Fruit fly (Drosophila melanogaster) whole organism, embryonic: ENCODE measurements around the gene Stt3B.

Experiments used
- Bgb ChIP-seq: fragments of 200-800 bp; sonication (Bioruptor generic); IDR thresholded peaks from 2 replicates; pipeline ENCODE4 v1.3.6; 2022; ENCODE audit warnings: missing biosample characterization, missing genetic modification characterization; ENCODE audit not compliant: partially characterized antibody
- CG10267 ChIP-seq: fragments of 200-800 bp; sonication (Bioruptor generic); optimal IDR thresholded peaks from 2 replicates; lab custom pipeline; 2018; ENCODE audit warnings: missing biosample characterization, mild to moderate bottlenecking, missing genetic modification characterization, moderate library complexity
- CG10959 ChIP-seq: fragments of 200-800 bp; sonication (Bioruptor generic); IDR thresholded peaks from 2 replicates; pipeline ENCODE4 v1.3.6; 2022; ENCODE audit warnings: missing biosample characterization, missing genetic modification characterization
- CG12219 ChIP-seq: fragments of 200-800 bp; sonication (Bioruptor generic); optimal IDR thresholded peaks from 3 replicates; lab custom pipeline; 2018; ENCODE audit warnings: missing biosample characterization, mild to moderate bottlenecking, missing genetic modification characterization
- CG13424 ChIP-seq: fragments of 200-800 bp; sonication (Bioruptor generic); optimal IDR thresholded peaks from 2 replicates; lab custom pipeline; 2019; ENCODE audit warnings: missing biosample characterization, mild to moderate bottlenecking, missing genetic modification characterization, moderate library complexity
- CG14050 ChIP-seq: fragments of 200-800 bp; sonication (Bioruptor generic); IDR thresholded peaks from 3 replicates; pipeline ENCODE4 v1.3.6; 2022; ENCODE audit warnings: missing biosample characterization, missing genetic modification characterization
- CG14965 ChIP-seq: fragments of 200-800 bp; sonication (Bioruptor generic); optimal IDR thresholded peaks from 2 replicates; lab custom pipeline; 2016; ENCODE audit warnings: missing biosample characterization, missing genetic modification characterization, borderline replicate concordance
- CG1603 ChIP-seq: fragments of 200-800 bp; sonication (Bioruptor generic); optimal IDR thresholded peaks from 2 replicates; lab custom pipeline; 2019; ENCODE audit warnings: missing biosample characterization, mild to moderate bottlenecking, missing genetic modification characterization, moderate library complexity
- CG1647 ChIP-seq: fragments of 200-800 bp; sonication (Bioruptor generic); optimal IDR thresholded peaks from 3 replicates; lab custom pipeline; 2016; ENCODE audit warnings: missing biosample characterization, missing genetic modification characterization
- CG17802 ChIP-seq: fragments of 200-800 bp; sonication (Bioruptor generic); optimal IDR thresholded peaks from 2 replicates; lab custom pipeline; 2018; ENCODE audit warnings: missing biosample characterization, mild to moderate bottlenecking, missing genetic modification characterization, moderate library complexity
- CG2202 ChIP-seq: fragments of 200-800 bp; sonication (Bioruptor generic); optimal IDR thresholded peaks from 2 replicates; lab custom pipeline; 2018; ENCODE audit warnings: missing biosample characterization, mild to moderate bottlenecking, missing genetic modification characterization
- CG3065 ChIP-seq: fragments of 200-800 bp; sonication (Bioruptor generic); optimal IDR thresholded peaks from 2 replicates; lab custom pipeline; 2016; ENCODE audit warnings: missing biosample characterization, missing genetic modification characterization
- CG3726 ChIP-seq: fragments of 200-800 bp; sonication (Bioruptor generic); IDR thresholded peaks from 3 replicates; pipeline ENCODE4, ENCODE4 v1.3.6; 2022; ENCODE audit warnings: missing biosample characterization, missing genetic modification characterization
- CG3838 ChIP-seq: fragments of 200-800 bp; sonication (Bioruptor generic); optimal IDR thresholded peaks from 3 replicates; lab custom pipeline; 2016; ENCODE audit warnings: missing biosample characterization, missing genetic modification characterization
- CG4360 ChIP-seq: fragments of 200-800 bp; sonication (Bioruptor generic); IDR thresholded peaks from 2 replicates; pipeline ENCODE4 v1.3.6; 2022; ENCODE audit warnings: missing biosample characterization, missing genetic modification characterization
- CG4617 ChIP-seq: fragments of 200-800 bp; sonication (Bioruptor generic); optimal IDR thresholded peaks from 3 replicates; lab custom pipeline; 2016; ENCODE audit warnings: missing biosample characterization, missing genetic modification characterization, borderline replicate concordance
- CG5245 ChIP-seq: fragments of 200-800 bp; sonication (Bioruptor generic); optimal IDR thresholded peaks from 3 replicates; lab custom pipeline; 2016; ENCODE audit warnings: missing biosample characterization, missing genetic modification characterization
- CG6683 ChIP-seq: fragments of 200-800 bp; sonication (Bioruptor generic); optimal IDR thresholded peaks from 2 replicates; lab custom pipeline; 2017; ENCODE audit warnings: missing biosample characterization, mild to moderate bottlenecking, missing genetic modification characterization, missing genetic modification reagents
- CG9797 ChIP-seq: fragments of 200-800 bp; sonication (Bioruptor generic); optimal IDR thresholded peaks from 3 replicates; lab custom pipeline; 2018; ENCODE audit warnings: missing biosample characterization, mild to moderate bottlenecking, missing genetic modification characterization
- CG9817 ChIP-seq: fragments of 200-800 bp; sonication (Bioruptor generic); optimal IDR thresholded peaks from 2 replicates; lab custom pipeline; 2018; ENCODE audit warnings: missing biosample characterization, mild to moderate bottlenecking, missing genetic modification characterization, moderate library complexity
- Ets97D ChIP-seq: fragments of 200-800 bp; sonication (Bioruptor generic); optimal IDR thresholded peaks from 3 replicates; lab custom pipeline; 2016; ENCODE audit warnings: missing biosample characterization, missing genetic modification characterization
- H2.0 ChIP-seq: fragments of 200-800 bp; sonication (Bioruptor generic); IDR thresholded peaks from 2 replicates; pipeline ENCODE4 v1.3.6; 2022; ENCODE audit warnings: missing biosample characterization, missing genetic modification characterization
- HLH54F ChIP-seq: fragments of 200-800 bp; sonication (Bioruptor generic); optimal IDR thresholded peaks from 3 replicates; lab custom pipeline; 2016; ENCODE audit warnings: missing biosample characterization, missing genetic modification characterization
- HmgZ ChIP-seq: fragments of 200-800 bp; sonication (Bioruptor generic); optimal IDR thresholded peaks from 2 replicates; lab custom pipeline; 2018; ENCODE audit warnings: missing biosample characterization, mild to moderate bottlenecking, missing genetic modification characterization
- Hr3 ChIP-seq: fragments of 200-800 bp; sonication (Bioruptor generic); optimal IDR thresholded peaks from 3 replicates; lab custom pipeline; 2016; ENCODE audit warnings: missing biosample characterization, missing genetic modification characterization
- Hr51 ChIP-seq, 2 experiments: fragments of 200-800 bp; sonication (Bioruptor generic); optimal IDR thresholded peaks; 2 replicates in 1 of 2; 3 replicates in 1 of 2; lab custom pipeline; 2016 to 2018; ENCODE audit warnings: missing biosample characterization in 2 of 2, missing genetic modification characterization in 2 of 2, mild to moderate bottlenecking in 1 of 2, moderate library complexity in 1 of 2
- MESR4 ChIP-seq: fragments of 200-800 bp; sonication (Bioruptor generic); optimal IDR thresholded peaks from 2 replicates; lab custom pipeline; 2018; ENCODE audit warnings: missing biosample characterization, mild to moderate bottlenecking, missing genetic modification characterization, moderate library complexity
- PHDP ChIP-seq: fragments of 200-800 bp; sonication (Bioruptor generic); optimal IDR thresholded peaks from 3 replicates; lab custom pipeline; 2018; ENCODE audit warnings: missing biosample characterization, mild to moderate bottlenecking, missing genetic modification characterization, moderate library complexity
- Pdp1 ChIP-seq, 2 experiments: fragments of 200-800 bp; sonication (Bioruptor generic); optimal IDR thresholded peaks; 3 replicates each; lab custom pipeline; 2016; ENCODE audit warnings: missing biosample characterization in 2 of 2, missing genetic modification characterization in 2 of 2, mild to moderate bottlenecking in 1 of 2, moderate library complexity in 1 of 2
- Taf1 ChIP-seq: fragments of 200-800 bp; sonication (Bioruptor generic); IDR thresholded peaks from 2 replicates; pipeline ENCODE4 v1.3.6; 2022; ENCODE audit warnings: missing biosample characterization, missing genetic modification characterization
- Trl ChIP-seq, 3 experiments: fragments of >200 bp in 2 of 3; fragments of 200-800 bp in 1 of 3; sonication (Bioruptor generic) in 1 of 3; optimal IDR thresholded peaks; 2 replicates in 1 of 3; 3 replicates in 2 of 3; lab custom pipeline; 2016 to 2017; ENCODE audit warnings: missing biosample characterization in 1 of 3, missing genetic modification characterization in 1 of 3
- YL-1 ChIP-seq: fragments of 200-800 bp; sonication (Bioruptor generic); optimal IDR thresholded peaks from 3 replicates; lab custom pipeline; 2017; ENCODE audit warnings: missing biosample characterization, mild to moderate bottlenecking, missing genetic modification characterization
- amos ChIP-seq: fragments of 200-800 bp; sonication (Bioruptor generic); IDR thresholded peaks from 2 replicates; pipeline ENCODE4 v1.3.6; 2022; ENCODE audit warnings: missing biosample characterization, missing genetic modification characterization; ENCODE audit not compliant: partially characterized antibody
- ato ChIP-seq: fragments of 200-800 bp; sonication (Bioruptor generic); IDR thresholded peaks from 2 replicates; pipeline ENCODE4 v1.3.6; 2022; ENCODE audit warnings: missing biosample characterization, missing genetic modification characterization; ENCODE audit not compliant: partially characterized antibody
- chn ChIP-seq: fragments of 200-800 bp; sonication (Bioruptor generic); optimal IDR thresholded peaks from 2 replicates; lab custom pipeline; 2016; ENCODE audit warnings: missing biosample characterization, missing genetic modification characterization
- disco-r ChIP-seq: fragments of 200-800 bp; sonication (Bioruptor generic); optimal IDR thresholded peaks from 2 replicates; lab custom pipeline; 2016; ENCODE audit warnings: missing biosample characterization, missing genetic modification characterization
- exex ChIP-seq: fragments of 200-800 bp; sonication (Bioruptor generic); optimal IDR thresholded peaks from 4 replicates; lab custom pipeline; 2018; ENCODE audit warnings: missing biosample characterization, mild to moderate bottlenecking, missing genetic modification characterization, moderate library complexity
- gfzf ChIP-seq: fragments of 200-800 bp; sonication (Bioruptor generic); optimal IDR thresholded peaks from 2 replicates; lab custom pipeline; 2016; ENCODE audit warnings: missing biosample characterization, mild to moderate bottlenecking, missing genetic modification characterization, moderate library complexity
- ham ChIP-seq: fragments of 200-800 bp; sonication (Bioruptor generic); IDR thresholded peaks from 2 replicates; pipeline ENCODE4 v1.3.6; 2022; ENCODE audit warnings: missing biosample characterization, missing genetic modification characterization
- kay ChIP-seq: fragments of 200-800 bp; sonication (Bioruptor generic); optimal IDR thresholded peaks from 2 replicates; lab custom pipeline; 2016; ENCODE audit warnings: missing biosample characterization, missing genetic modification characterization
- kni ChIP-seq: fragments of 200-800 bp; sonication (Bioruptor generic); optimal IDR thresholded peaks from 3 replicates; lab custom pipeline; 2017; ENCODE audit warnings: mild to moderate bottlenecking, missing biosample characterization, missing genetic modification reagents, missing genetic modification characterization
- nerfin-2 ChIP-seq: fragments of 200-800 bp; sonication (Bioruptor generic); IDR thresholded peaks from 2 replicates; pipeline ENCODE4 v1.3.6; 2022; ENCODE audit warnings: missing biosample characterization, missing genetic modification characterization; ENCODE audit not compliant: partially characterized antibody
- nom ChIP-seq: fragments of 200-800 bp; sonication (Bioruptor generic); optimal IDR thresholded peaks from 2 replicates; lab custom pipeline; 2017; ENCODE audit warnings: missing biosample characterization, missing genetic modification characterization, mild to moderate bottlenecking, moderate library complexity, missing genetic modification reagents
- org-1 ChIP-seq: fragments of 200-800 bp; sonication (Bioruptor generic); optimal IDR thresholded peaks from 2 replicates; lab custom pipeline; 2017; ENCODE audit warnings: missing biosample characterization, missing genetic modification characterization
- sens ChIP-seq: fragments of 200-800 bp; sonication (Bioruptor generic); peaks from one replicate; lab custom pipeline; 2016; ENCODE audit warnings: missing biosample characterization, missing genetic modification characterization
- slou ChIP-seq: fragments of 200-800 bp; sonication (Bioruptor generic); optimal IDR thresholded peaks from 3 replicates; lab custom pipeline; 2016; ENCODE audit warnings: missing biosample characterization, missing genetic modification characterization
- sug ChIP-seq: fragments of 200-800 bp; optimal IDR thresholded peaks from 2 replicates; lab custom pipeline; 2019; ENCODE audit warnings: missing biosample characterization, mild to moderate bottlenecking, missing genetic modification characterization, moderate library complexity
- tgo ChIP-seq: fragments of 200-800 bp; sonication (Bioruptor generic); IDR thresholded peaks from 3 replicates; pipeline ENCODE4 v1.3.6; 2022; ENCODE audit warnings: missing biosample characterization, missing genetic modification characterization
- vvl ChIP-seq: fragments of 200-800 bp; sonication (Bioruptor generic); IDR thresholded peaks from 2 replicates; pipeline ENCODE4 v1.3.6; 2022; ENCODE audit warnings: missing biosample characterization, missing genetic modification characterization

The Stt3B gene

dm6 chr3R:25044816-25045551 lies 24.5 kb downstream of the Stt3B start, which contains the start of gene 5PtaseI (continued):
- TF ChIP-seq vvl (peak; percentile 38), MESR4 (GFP tag; lab: Kevin White, UChicago) (peak; percentile 72), CG14965 (GFP tag; lab: Kevin White, UChicago) (no peak), disco-r (GFP tag; lab: Kevin White, UChicago) (no peak), CG2202 (tag; lab: Kevin White, UChicago) (no peak), slou (GFP tag; lab: Kevin White, UChicago) (no peak), PHDP (tag; lab: Kevin White, UChicago) (no peak), CG10267 (tag; lab: Kevin White, UChicago) (peak; percentile 9), H2.0 (no peak), HmgZ (tag; lab: Kevin White, UChicago) (peak; percentile 28), CG9797 (peak; percentile 57), CG6683 (GFP tag; lab: Kevin White, UChicago) (no peak), sug (tag; lab: Kevin White, UChicago) (peak; percentile 50), ato (GFP tag; lab: Robert Waterston, UW) (no peak), CG4360 (GFP tag; lab: Robert Waterston, UW) (0 out of 2 replicates have a peak, but pooled peaks have one; percentile 19), gfzf (GFP tag; lab: Kevin White, UChicago) (peak; percentile 73), org-1 (GFP tag; lab: Kevin White, UChicago) (no peak), YL-1 (peak; percentile 51), Ets97D (GFP tag; lab: Kevin White, UChicago) (peak; percentile 81), kay (GFP tag; lab: Kevin White, UChicago) (no peak), CG4617 (GFP tag; lab: Kevin White, UChicago) (peak; percentile 75), exex (tag; lab: Kevin White, UChicago) (peak; percentile 50), CG10959 (GFP tag; lab: Robert Waterston, UW) (no peak), sens (peak; percentile 73), ham (GFP tag; lab: Robert Waterston, UW) (no peak), Hr3 (peak; percentile 86), nom (GFP tag; lab: Kevin White, UChicago) (peak; percentile 17), CG3726 (GFP tag; lab: Robert Waterston, UW) (no peak), CG13424 (no peak), CG5245 (no peak), nerfin-2 (GFP tag; lab: Robert Waterston, UW) (no peak), tgo (no peak), kni (GFP tag; lab: Kevin White, UChicago) (peak; percentile 48), CG3838 (GFP tag; lab: Kevin White, UChicago) (no peak), CG1603 (tag; lab: Kevin White, UChicago) (peak; percentile 33), CG9817 (tag; lab: Kevin White, UChicago) (no peak), Taf1 (GFP tag; lab: Robert Waterston, UW) (no peak), CG3065 (no peak)

- peak in 1 of 2 experiments; percentile 52 for TF ChIP-seq Hr51 (GFP tag; optimal IDR thresholded peaks at IDR 0.05; lab: Kevin White, UChicago)
- peak; percentile 98 for TF ChIP-seq CG10267 (tag; lab: Kevin White, UChicago)
- TF ChIP-seq HLH54F, result peak; percentile 53
- TF ChIP-seq Trl (optimal IDR thresholded peaks at IDR 0.05; lab: Kevin White, UChicago), result no peak
- TF ChIP-seq Trl (GFP tag; optimal IDR thresholded peaks at IDR 0.05; lab: Kevin White, UChicago), result peak; percentile 31
- peak; percentile 18 for TF ChIP-seq CG1647 (GFP tag; lab: Kevin White, UChicago)
- TF ChIP-seq amos (GFP tag; lab: Robert Waterston, UW), result peak; percentile 86
- peak; percentile 47 for TF ChIP-seq chn (GFP tag; lab: Kevin White, UChicago)
- no peak for TF ChIP-seq CG14050 (GFP tag; lab: Robert Waterston, UW)
- TF ChIP-seq Pdp1 (GFP tag; optimal IDR thresholded peaks at IDR 0.05; lab: Kevin White, UChicago), result peak in 1 of 2 experiments; percentile 28
- TF ChIP-seq CG4360 (GFP tag; lab: Robert Waterston, UW), result no peak
- TF ChIP-seq Bgb (GFP tag; lab: Robert Waterston, UW), result peak; percentile 83
- TF ChIP-seq CG17802 (tag; lab: Kevin White, UChicago), result no peak
- no peak for TF ChIP-seq CG12219
These were observed 30.4 kb downstream of the Stt3B start, which contains the start of the genes Ythdf and bai for dm6 chr3R:25039028-25039476. TSS of gene Ythdf (minus strand) at chr3R:25039249. TSS of gene bai (plus strand) at chr3R:25039374.
